Worm (Caenorhabditis elegans): ENCODE measurements around the gene fkb-4.

DNA sequence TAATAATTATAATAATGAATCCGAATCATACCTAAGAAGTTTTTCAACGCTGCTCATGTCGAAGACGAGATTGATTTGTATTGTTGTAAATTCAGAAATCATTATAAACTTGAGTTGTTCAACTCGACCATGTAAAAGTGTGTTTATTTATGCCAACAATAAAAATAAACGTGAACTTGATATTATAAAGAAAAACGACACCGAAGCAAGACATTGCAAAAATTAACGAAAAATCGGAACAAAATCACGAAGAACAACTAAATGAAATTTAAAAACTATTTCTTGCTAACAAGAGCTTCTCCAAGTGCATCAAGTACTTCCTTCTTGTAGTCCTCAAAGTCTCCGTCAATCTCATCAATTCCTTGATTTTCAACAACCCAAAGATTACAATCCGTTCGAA, 26.0 kb downstream of the fkb-4 start, which contains the start of gene F18E2.15:
- TF ChIP-seq cog-1 (tag; optimal IDR thresholded peaks at IDR 0.05), result no peak
- TF ChIP-seq ztf-29 (GFP tag; IDR thresholded peaks at IDR 0.05), result no peak
- TF ChIP-seq med-1 (GFP tag; optimal IDR thresholded peaks at IDR 0.05; ENCODE audit: insufficient read depth), result no peak
- TF ChIP-seq klf-2 (GFP tag; conservative IDR thresholded peaks at IDR 0.05), result no peak

Data from whole organism, midembryonic.